Worm (Caenorhabditis elegans) whole organism, mixed stage, embryonic: ENCODE data around the gene F56D6.18.
"Not testable (repeated sequence)": the region's sequence is repeated elsewhere in the genome, so short reads cannot be mapped to it uniquely, and the experiment has no call there.

ENCODE experiments used
- M03D4.4 ChIP-seq: sonication (generic microtip); optimal IDR thresholded peaks from 2 replicates; lab custom pipeline; 2017; ENCODE audit warnings: mild to moderate bottlenecking, missing genetic modification characterization, missing compliant biosample characterization
- bed-3 ChIP-seq: fragments of 200-800 bp; sonication (Bioruptor generic); optimal IDR thresholded peaks from 3 replicates; lab custom pipeline; 2018; ENCODE audit warnings: mild to moderate bottlenecking, missing genetic modification characterization, moderate library complexity, missing compliant biosample characterization
- blmp-1 ChIP-seq: fragments of 150-350 bp; optimal IDR thresholded peaks from 2 replicates; lab custom pipeline; 2014; ENCODE audit warnings: missing biosample characterization, missing genetic modification characterization
- ceh-39 ChIP-seq: fragments of 150-350 bp; optimal IDR thresholded peaks from 2 replicates; lab custom pipeline; 2014; ENCODE audit warnings: missing biosample characterization, missing genetic modification characterization
- ceh-83 ChIP-seq: fragments of 200-800 bp; sonication (Bioruptor generic); optimal IDR thresholded peaks from 2 replicates; lab custom pipeline; 2018; ENCODE audit warnings: mild to moderate bottlenecking, missing genetic modification characterization, missing compliant biosample characterization
- ces-1 ChIP-seq: fragments of 150-350 bp; optimal IDR thresholded peaks from 2 replicates; lab custom pipeline; 2014; ENCODE audit warnings: missing biosample characterization, missing genetic modification reagents, missing genetic modification characterization
- cnd-1 ChIP-seq: fragments of 200-800 bp; sonication (Bioruptor generic); optimal IDR thresholded peaks from 2 replicates; lab custom pipeline; 2018; ENCODE audit warnings: mild to moderate bottlenecking, missing genetic modification characterization, missing compliant biosample characterization
- drap-1 ChIP-seq: fragments of 200-800 bp; sonication (Bioruptor generic); optimal IDR thresholded peaks from 3 replicates; lab custom pipeline; 2018; ENCODE audit warnings: mild to moderate bottlenecking, missing genetic modification characterization, missing compliant biosample characterization
- elt-1 ChIP-seq: sonication (generic microtip); optimal IDR thresholded peaks from 2 replicates; lab custom pipeline; 2017; ENCODE audit warnings: missing genetic modification characterization, mild to moderate bottlenecking, missing compliant biosample characterization, antibody characterized with exemption, moderate library complexity, borderline replicate concordance; ENCODE audit not compliant: insufficient read depth
- flh-1 ChIP-seq: fragments of 200-800 bp; sonication (Bioruptor generic); optimal IDR thresholded peaks from 2 replicates; lab custom pipeline; 2018; ENCODE audit warnings: mild to moderate bottlenecking, missing genetic modification characterization, moderate library complexity, missing compliant biosample characterization
- ham-2 ChIP-seq: fragments of 200-800 bp; sonication (Bioruptor generic); optimal IDR thresholded peaks from 2 replicates; lab custom pipeline; 2018; ENCODE audit warnings: mild to moderate bottlenecking, missing genetic modification characterization, missing compliant biosample characterization
- lin-13 ChIP-seq: fragments of 150-350 bp; optimal IDR thresholded peaks from 2 replicates; lab custom pipeline; 2014; ENCODE audit warnings: missing biosample characterization, missing genetic modification characterization
- lin-32 ChIP-seq: fragments of 200-800 bp; sonication (Bioruptor generic); optimal IDR thresholded peaks from 2 replicates; lab custom pipeline; 2018; ENCODE audit warnings: mild to moderate bottlenecking, missing genetic modification characterization, missing compliant biosample characterization
- lsy-2 ChIP-seq: fragments of 150-350 bp; optimal IDR thresholded peaks from 2 replicates; lab custom pipeline; 2014; ENCODE audit warnings: missing biosample characterization, missing genetic modification characterization
- mab-5 ChIP-seq: fragments of 150-350 bp; optimal IDR thresholded peaks from 2 replicates; lab custom pipeline; 2014; ENCODE audit warnings: missing biosample characterization, missing genetic modification characterization
- mep-1 ChIP-seq: fragments of 150-350 bp; optimal IDR thresholded peaks from 2 replicates; lab custom pipeline; 2017; ENCODE audit warnings: missing biosample characterization, missing genetic modification reagents, missing genetic modification characterization, inconsistent platforms
- mls-2 ChIP-seq: sonication (generic microtip); optimal IDR thresholded peaks from 2 replicates; lab custom pipeline; 2016; ENCODE audit warnings: mild to moderate bottlenecking, missing genetic modification characterization, moderate library complexity, missing compliant biosample characterization
- nhr-12 ChIP-seq: fragments of 150-350 bp; optimal IDR thresholded peaks from 2 replicates; lab custom pipeline; 2014; ENCODE audit warnings: missing biosample characterization, missing genetic modification characterization
- nhr-2 ChIP-seq: fragments of 150-350 bp; optimal IDR thresholded peaks from 2 replicates; lab custom pipeline; 2014; ENCODE audit warnings: missing biosample characterization, missing genetic modification characterization
- nhr-237 ChIP-seq: fragments of 150-350 bp; optimal IDR thresholded peaks from 2 replicates; lab custom pipeline; 2014; ENCODE audit warnings: missing biosample characterization, missing genetic modification characterization
- nhr-28 ChIP-seq: fragments of 150-350 bp; optimal IDR thresholded peaks from 2 replicates; lab custom pipeline; 2014; ENCODE audit warnings: missing biosample characterization, missing genetic modification characterization
- nhr-76 ChIP-seq: sonication (generic microtip); optimal IDR thresholded peaks from 2 replicates; lab custom pipeline; 2017; ENCODE audit warnings: missing biosample characterization, missing genetic modification characterization
- pha-4 ChIP-seq: fragments of 150-350 bp; optimal IDR thresholded peaks from 2 replicates; lab custom pipeline; 2018; ENCODE audit warnings: missing biosample characterization, missing genetic modification reagents, missing genetic modification characterization
- sem-2 ChIP-seq: fragments of 200-800 bp; sonication (Bioruptor generic); optimal IDR thresholded peaks from 2 replicates; lab custom pipeline; 2018; ENCODE audit warnings: mild to moderate bottlenecking, missing genetic modification characterization, missing compliant biosample characterization
- snpc-4 ChIP-seq: fragments of 150-350 bp; optimal IDR thresholded peaks from 2 replicates; lab custom pipeline; 2014; ENCODE audit warnings: missing biosample characterization, missing genetic modification characterization
- sptf-1 ChIP-seq: sonication (generic microtip); optimal IDR thresholded peaks from 2 replicates; lab custom pipeline; 2017; ENCODE audit warnings: mild to moderate bottlenecking, missing genetic modification characterization, moderate library complexity, missing compliant biosample characterization
- unc-120 ChIP-seq: sonication (generic microtip); optimal IDR thresholded peaks from 2 replicates; lab custom pipeline; 2017; ENCODE audit warnings: missing genetic modification characterization, missing compliant biosample characterization; ENCODE audit not compliant: poor library complexity, severe bottlenecking
- unc-39 ChIP-seq: fragments of 150-350 bp; optimal IDR thresholded peaks from 2 replicates; lab custom pipeline; 2014; ENCODE audit warnings: missing biosample characterization, missing genetic modification characterization
- unc-62 ChIP-seq: fragments of 150-350 bp; optimal IDR thresholded peaks from 2 replicates; lab custom pipeline; 2014; ENCODE audit warnings: missing biosample characterization, missing genetic modification reagents, missing genetic modification characterization
- ztf-11 ChIP-seq: fragments of 150-350 bp; optimal IDR thresholded peaks from 2 replicates; lab custom pipeline; 2014; ENCODE audit warnings: missing biosample characterization, missing genetic modification characterization

The F56D6.18 gene

ce11 chrIV:3911848-3912247, at the start of gene F56D6.18:
F56D6.18 (minus strand) TSS chrIV:3911948.
- not testable (repeated sequence) for TF ChIP-seq elt-1 (tag; lab: Kevin White, UChicago); mls-2 (tag; lab: Kevin White, UChicago); lin-32 (GFP tag; lab: Kevin White, UChicago)

DNA sequence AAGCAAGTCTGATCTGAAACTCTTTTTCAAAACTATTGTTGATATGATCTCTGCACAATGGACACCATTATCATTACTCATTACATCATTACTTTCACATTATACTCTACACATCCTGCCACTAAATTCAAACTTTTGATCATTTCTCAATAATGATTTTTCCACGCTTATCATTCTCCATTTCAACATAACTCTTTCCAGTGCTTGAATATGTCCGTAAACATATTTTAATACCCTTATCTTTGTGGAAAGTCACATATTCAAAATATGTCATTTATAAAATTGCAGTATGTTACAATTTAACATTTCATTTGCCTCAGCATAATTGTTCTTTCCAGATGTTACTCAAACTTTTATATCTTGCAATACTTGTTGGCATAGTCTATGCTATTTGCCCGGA, 48.6 kb upstream of the F56D6.18 start, which contains the start of gene clec-75:
clec-75 (plus strand) TSS at position 339 of the 400 bp plus-strand sequence.
- TF ChIP-seq M03D4.4 (no peak), sem-2 (GFP tag; lab: Kevin White, UChicago) (no peak), ceh-39 (no peak), drap-1 (GFP tag; lab: Kevin White, UChicago) (no peak), nhr-76 (no peak), bed-3 (no peak), mab-5 (no peak), snpc-4 (tag; lab: Kevin White, UChicago) (no peak)

ce11 chrIV:3956705-3957104, 45.0 kb upstream of the F56D6.18 start, which contains the start of gene clec-74:
clec-74 (plus strand) TSS chrIV:3957005.
- TF ChIP-seq lsy-2 (tag; lab: Kevin White, UChicago) (no peak), flh-1 (GFP tag; lab: Kevin White, UChicago) (no peak), nhr-76 (no peak), ceh-39 (no peak), blmp-1 (tag; lab: Kevin White, UChicago) (no peak), lin-32 (GFP tag; lab: Kevin White, UChicago) (no peak), lin-13 (tag; lab: Kevin White, UChicago) (no peak), mep-1 (tag; lab: Kevin White, UChicago) (no peak), sptf-1 (tag; lab: Kevin White, UChicago) (no peak), nhr-237 (tag; lab: Kevin White, UChicago) (no peak), unc-120 (tag; lab: Kevin White, UChicago) (no peak), mls-2 (tag; lab: Kevin White, UChicago) (no peak)

DNA sequence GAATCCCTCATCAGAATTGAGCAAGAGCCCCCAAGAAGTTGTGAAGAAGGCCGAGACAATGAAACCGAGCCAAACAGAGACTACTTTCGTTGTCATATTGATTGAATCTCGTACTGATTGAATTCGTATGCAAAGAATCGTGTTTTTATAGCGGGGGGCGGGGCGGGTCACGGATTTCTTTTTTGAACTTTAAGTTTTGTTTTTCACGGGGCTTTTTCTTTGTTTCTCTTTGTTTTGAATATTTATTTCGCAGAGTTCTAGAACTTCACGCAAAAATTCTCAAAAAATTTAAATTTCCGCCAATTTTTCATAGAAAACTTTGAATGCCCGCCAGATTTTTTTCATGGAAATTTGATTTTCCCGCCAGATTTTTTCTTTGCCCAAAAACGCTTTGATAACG, 44.3 kb upstream of the F56D6.18 start, which contains the start of gene clec-73:
clec-73 (minus strand) TSS at position 101 of the 400 bp plus-strand sequence.
- TF ChIP-seq cnd-1 (tag; lab: Kevin White, UChicago): no peak
- TF ChIP-seq ceh-39: no peak
- TF ChIP-seq unc-62 (GFP tag; lab: Kevin White, UChicago): no peak
- TF ChIP-seq nhr-12: no peak
- no peak for TF ChIP-seq sem-2 (GFP tag; lab: Kevin White, UChicago)
- TF ChIP-seq lsy-2 (tag; lab: Kevin White, UChicago): no peak
- no peak for TF ChIP-seq pha-4 (tag; lab: Kevin White, UChicago)
- no peak for TF ChIP-seq ces-1 (GFP tag; lab: Kevin White, UChicago)
- TF ChIP-seq flh-1 (GFP tag; lab: Kevin White, UChicago): no peak
- TF ChIP-seq ceh-83 (GFP tag; lab: Kevin White, UChicago): no peak
- no peak for TF ChIP-seq unc-39 (tag; lab: Kevin White, UChicago)
- TF ChIP-seq nhr-237 (tag; lab: Kevin White, UChicago): no peak
- no peak for TF ChIP-seq sptf-1 (tag; lab: Kevin White, UChicago)
- TF ChIP-seq nhr-28 (tag; lab: Kevin White, UChicago): no peak
- no peak for TF ChIP-seq M03D4.4
- TF ChIP-seq lin-13 (tag; lab: Kevin White, UChicago): no peak
- TF ChIP-seq ham-2 (GFP tag; lab: Kevin White, UChicago): no peak
- no peak for TF ChIP-seq bed-3
- TF ChIP-seq lin-32 (GFP tag; lab: Kevin White, UChicago): no peak
- no peak for TF ChIP-seq mep-1 (tag; lab: Kevin White, UChicago)

- TF ChIP-seq drap-1 (GFP tag; lab: Kevin White, UChicago) (no peak), nhr-237 (tag; lab: Kevin White, UChicago) (no peak), nhr-2 (tag; lab: Kevin White, UChicago) (no peak), pha-4 (tag; lab: Kevin White, UChicago) (no peak), lin-32 (GFP tag; lab: Kevin White, UChicago) (no peak), ham-2 (GFP tag; lab: Kevin White, UChicago) (no peak), elt-1 (tag; lab: Kevin White, UChicago) (no peak), mep-1 (tag; lab: Kevin White, UChicago) (no peak), blmp-1 (tag; lab: Kevin White, UChicago) (no peak), sem-2 (GFP tag; lab: Kevin White, UChicago) (no peak), flh-1 (GFP tag; lab: Kevin White, UChicago) (no peak), ces-1 (GFP tag; lab: Kevin White, UChicago) (no peak), M03D4.4 (no peak), lsy-2 (tag; lab: Kevin White, UChicago) (no peak), nhr-28 (tag; lab: Kevin White, UChicago) (no peak), ztf-11 (tag; lab: Kevin White, UChicago) (no peak), bed-3 (no peak), sptf-1 (tag; lab: Kevin White, UChicago) (no peak)
Observed at ce11 chrIV:3944459-3944858, 32.7 kb upstream of the F56D6.18 start, which contains the start of gene clec-72. clec-72 (plus strand) TSS chrIV:3944816.
